Fruit fly (Drosophila melanogaster) S2 (cell line): ENCODE results near the gene CG4669.

ENCODE experiments used
- CG8478 ChIP-seq: fragments of >200 bp; optimal IDR thresholded peaks from 2 replicates; lab custom pipeline; 2018
- CTCF ChIP-seq, 2 experiments: fragments of >200 bp; optimal IDR thresholded peaks; 2 replicates each; lab custom pipeline; 2018

DNA sequence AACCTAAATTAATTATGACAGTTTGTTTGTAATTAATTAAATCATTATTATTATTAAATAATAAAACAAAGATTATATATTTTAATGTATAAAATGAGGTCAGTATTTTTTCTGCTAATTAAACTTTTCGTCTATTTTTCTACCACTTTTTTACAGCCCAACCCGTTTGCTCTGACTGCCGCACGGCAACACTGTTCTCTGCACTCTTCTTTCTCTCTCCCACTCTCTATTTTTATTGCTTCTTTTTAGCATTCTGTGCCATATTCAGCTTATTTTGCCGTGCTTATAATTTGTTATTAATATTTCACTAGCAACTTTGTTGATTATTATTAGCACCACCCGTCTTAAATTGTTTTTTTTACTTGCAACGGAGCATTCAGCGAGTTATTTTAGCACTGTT lies 42.2 kb downstream of the CG4669 start:
- TF ChIP-seq CG8478 (lab: Kevin White, UChicago): no peak
- TF ChIP-seq CTCF (optimal IDR thresholded peaks at IDR 0.05; lab: Kevin White, UChicago): no peak
